Fruit fly (Drosophila melanogaster) whole organism, embryonic: Measurements from ENCODE around the gene Dic61B.

ENCODE experiments used
- Ada2b ChIP-seq: fragments of 200-800 bp; sonication (Bioruptor generic); IDR thresholded peaks from 2 replicates; pipeline ENCODE4 v1.3.6; 2022; ENCODE audit warnings: missing biosample characterization, missing genetic modification characterization
- Awh ChIP-seq: fragments of 200-800 bp; sonication (Bioruptor generic); IDR thresholded peaks from 2 replicates; pipeline ENCODE4, ENCODE4 v1.3.6; 2022; ENCODE audit warnings: missing biosample characterization, missing genetic modification characterization
- CG10543 ChIP-seq: fragments of 200-800 bp; sonication (Bioruptor generic); optimal IDR thresholded peaks from 3 replicates; lab custom pipeline; 2017; ENCODE audit warnings: missing biosample characterization, mild to moderate bottlenecking, missing genetic modification characterization, moderate library complexity
- CG10959 ChIP-seq: fragments of 200-800 bp; sonication (Bioruptor generic); IDR thresholded peaks from 2 replicates; pipeline ENCODE4 v1.3.6; 2022; ENCODE audit warnings: missing biosample characterization, missing genetic modification characterization
- CG12769 ChIP-seq: fragments of 200-800 bp; sonication (Bioruptor generic); optimal IDR thresholded peaks from 2 replicates; lab custom pipeline; 2019; ENCODE audit warnings: missing biosample characterization, mild to moderate bottlenecking, missing genetic modification characterization, moderate library complexity
- CG13424 ChIP-seq: fragments of 200-800 bp; sonication (Bioruptor generic); optimal IDR thresholded peaks from 2 replicates; lab custom pipeline; 2019; ENCODE audit warnings: missing biosample characterization, mild to moderate bottlenecking, missing genetic modification characterization, moderate library complexity
- CG13894 ChIP-seq: fragments of 200-800 bp; sonication (Bioruptor generic); optimal IDR thresholded peaks from 3 replicates; lab custom pipeline; 2018; ENCODE audit warnings: missing biosample characterization, mild to moderate bottlenecking, missing genetic modification characterization, moderate library complexity
- CG14710 ChIP-seq: fragments of 200-800 bp; sonication (Bioruptor generic); optimal IDR thresholded peaks from 3 replicates; lab custom pipeline; 2019; ENCODE audit warnings: missing biosample characterization, mild to moderate bottlenecking, missing genetic modification characterization, moderate library complexity
- CG17361 ChIP-seq: fragments of 200-800 bp; sonication (Bioruptor generic); IDR thresholded peaks from 3 replicates; pipeline ENCODE4 v1.3.6; 2022; ENCODE audit warnings: missing biosample characterization, missing genetic modification characterization
- CG18262 ChIP-seq: fragments of 200-800 bp; optimal IDR thresholded peaks from 3 replicates; lab custom pipeline; 2019; ENCODE audit warnings: missing biosample characterization, mild to moderate bottlenecking, missing genetic modification characterization, moderate library complexity
- CG2678 ChIP-seq: fragments of 200-800 bp; sonication (Bioruptor generic); optimal IDR thresholded peaks from 3 replicates; lab custom pipeline; 2019; ENCODE audit warnings: missing biosample characterization, mild to moderate bottlenecking, missing genetic modification characterization, moderate library complexity
- CG2875 ChIP-seq: fragments of 200-800 bp; sonication (Bioruptor generic); optimal IDR thresholded peaks from 2 replicates; lab custom pipeline; 2017; ENCODE audit warnings: missing biosample characterization, mild to moderate bottlenecking, missing genetic modification characterization, missing genetic modification reagents
- CG33557 ChIP-seq: fragments of 200-800 bp; sonication (Bioruptor generic); optimal IDR thresholded peaks from 2 replicates; lab custom pipeline; 2019; ENCODE audit warnings: missing biosample characterization, mild to moderate bottlenecking, missing genetic modification characterization, moderate library complexity
- CG34224 ChIP-seq: fragments of 200-800 bp; sonication (Bioruptor generic); IDR thresholded peaks from 3 replicates; pipeline ENCODE4 v1.3.6; 2022; ENCODE audit warnings: missing biosample characterization, missing genetic modification characterization; ENCODE audit not compliant: partially characterized antibody
- CG7271 ChIP-seq: fragments of 200-800 bp; sonication (Bioruptor generic); optimal IDR thresholded peaks from 2 replicates; lab custom pipeline; 2018; ENCODE audit warnings: missing biosample characterization, mild to moderate bottlenecking, missing genetic modification characterization, moderate library complexity
- CG7556 ChIP-seq: fragments of 200-800 bp; sonication (Bioruptor generic); optimal IDR thresholded peaks from 2 replicates; lab custom pipeline; 2017; ENCODE audit warnings: missing biosample characterization, mild to moderate bottlenecking, missing genetic modification characterization
- CG8388 ChIP-seq: fragments of 200-800 bp; sonication (Bioruptor generic); optimal IDR thresholded peaks from 2 replicates; lab custom pipeline; 2019; ENCODE audit warnings: missing biosample characterization, mild to moderate bottlenecking, missing genetic modification characterization, moderate library complexity
- D19A ChIP-seq: fragments of 200-800 bp; optimal IDR thresholded peaks from 3 replicates; lab custom pipeline; 2019; ENCODE audit warnings: missing biosample characterization, mild to moderate bottlenecking, missing genetic modification characterization, moderate library complexity
- Eip74EF ChIP-seq, 2 experiments: fragments of 200-800 bp in 1 of 2; fragments of >200 bp in 1 of 2; sonication (Bioruptor generic) in 1 of 2; optimal IDR thresholded peaks; 2 replicates each; lab custom pipeline; 2017 to 2019; ENCODE audit warnings: missing biosample characterization in 2 of 2, missing genetic modification characterization in 2 of 2, mild to moderate bottlenecking in 1 of 2, moderate library complexity in 1 of 2
- Hmr ChIP-seq: fragments of 200-800 bp; sonication (Bioruptor generic); optimal IDR thresholded peaks from 3 replicates; lab custom pipeline; 2017; ENCODE audit warnings: mild to moderate bottlenecking, missing biosample characterization, missing genetic modification reagents, missing genetic modification characterization
- Hr78 ChIP-seq, 2 experiments: fragments of 200-800 bp in 1 of 2; fragments of >200 bp in 1 of 2; sonication (Bioruptor generic) in 1 of 2; optimal IDR thresholded peaks; 2 replicates each; lab custom pipeline; 2017 to 2019; ENCODE audit warnings: missing biosample characterization in 2 of 2, missing genetic modification characterization in 2 of 2, mild to moderate bottlenecking in 1 of 2, moderate library complexity in 1 of 2
- MESR4 ChIP-seq: fragments of 200-800 bp; sonication (Bioruptor generic); optimal IDR thresholded peaks from 2 replicates; lab custom pipeline; 2018; ENCODE audit warnings: missing biosample characterization, mild to moderate bottlenecking, missing genetic modification characterization, moderate library complexity
- Med ChIP-seq: fragments of 200-800 bp; sonication (Bioruptor generic); peaks from one replicate; lab custom pipeline; 2016; ENCODE audit warnings: missing biosample characterization, missing genetic modification characterization, mild to moderate bottlenecking, inconsistent platforms, moderate library complexity
- Meics ChIP-seq: fragments of 200-800 bp; sonication (Bioruptor generic); optimal IDR thresholded peaks from 2 replicates; lab custom pipeline; 2017; ENCODE audit warnings: missing biosample characterization, mild to moderate bottlenecking, missing genetic modification characterization
- Oli ChIP-seq: fragments of 200-800 bp; sonication (Bioruptor generic); optimal IDR thresholded peaks from 2 replicates; lab custom pipeline; 2018; ENCODE audit warnings: missing biosample characterization, mild to moderate bottlenecking, missing genetic modification characterization, moderate library complexity
- Ptx1 ChIP-seq: fragments of 200-800 bp; sonication (Bioruptor generic); IDR thresholded peaks from 2 replicates; pipeline ENCODE4 v1.3.6; 2022; ENCODE audit warnings: missing biosample characterization, missing genetic modification characterization
- ap ChIP-seq: fragments of 200-800 bp; sonication (Bioruptor generic); IDR thresholded peaks from 2 replicates; pipeline ENCODE4 v1.3.6; 2022; ENCODE audit warnings: missing biosample characterization, missing genetic modification characterization
- bsh ChIP-seq, 2 experiments: fragments of 200-800 bp; sonication (Bioruptor generic); optimal IDR thresholded peaks; 2 replicates each; lab custom pipeline; 2017 to 2018; ENCODE audit warnings: mild to moderate bottlenecking in 2 of 2, missing biosample characterization in 2 of 2, missing genetic modification characterization in 2 of 2, moderate library complexity in 1 of 2
- caup ChIP-seq: fragments of 200-800 bp; sonication (Bioruptor generic); optimal IDR thresholded peaks from 3 replicates; lab custom pipeline; 2017; ENCODE audit warnings: missing biosample characterization, mild to moderate bottlenecking, missing genetic modification characterization, moderate library complexity; ENCODE audit not compliant: severe bottlenecking
- ci ChIP-seq: fragments of 200-800 bp; sonication (Bioruptor generic); IDR thresholded peaks from 3 replicates; pipeline ENCODE4 v1.3.6; 2022; ENCODE audit warnings: missing biosample characterization, missing genetic modification characterization
- croc ChIP-seq: fragments of 200-800 bp; sonication (Bioruptor generic); conservative IDR thresholded peaks from 3 replicates; pipeline ENCODE4 v1.3.6; 2022; ENCODE audit warnings: missing biosample characterization, missing genetic modification characterization
- crol ChIP-seq: fragments of 200-800 bp; sonication (Bioruptor generic); IDR thresholded peaks from 2 replicates; pipeline ENCODE4 v1.3.6; 2022; ENCODE audit warnings: missing biosample characterization, missing genetic modification characterization
- dmrt11E ChIP-seq: fragments of 200-800 bp; sonication (Bioruptor generic); optimal IDR thresholded peaks from 3 replicates; lab custom pipeline; 2018; ENCODE audit warnings: missing biosample characterization, mild to moderate bottlenecking, missing genetic modification characterization, moderate library complexity
- ewg ChIP-seq: fragments of 200-800 bp; sonication (Bioruptor generic); optimal IDR thresholded peaks from 3 replicates; lab custom pipeline; 2017; ENCODE audit warnings: mild to moderate bottlenecking, missing biosample characterization, missing genetic modification reagents, missing genetic modification characterization
- ftz-f1 ChIP-seq: fragments of 200-800 bp; sonication (Bioruptor generic); optimal IDR thresholded peaks from 2 replicates; lab custom pipeline; 2016; ENCODE audit warnings: missing biosample characterization, missing genetic modification characterization
- gem ChIP-seq: fragments of 200-800 bp; sonication (Bioruptor generic); optimal IDR thresholded peaks from 2 replicates; lab custom pipeline; 2019; ENCODE audit warnings: missing biosample characterization, mild to moderate bottlenecking, missing genetic modification characterization, moderate library complexity
- gsb ChIP-seq: fragments of 200-800 bp; sonication (Bioruptor generic); IDR thresholded peaks from 2 replicates; pipeline ENCODE4 v1.3.6; 2022; ENCODE audit warnings: missing biosample characterization, missing genetic modification characterization
- hth ChIP-seq: fragments of >200 bp; optimal IDR thresholded peaks from 2 replicates; lab custom pipeline; 2017; ENCODE audit warnings: inconsistent platforms
- kay ChIP-seq: fragments of 200-800 bp; sonication (Bioruptor generic); optimal IDR thresholded peaks from 2 replicates; lab custom pipeline; 2016; ENCODE audit warnings: missing biosample characterization, missing genetic modification characterization
- lola ChIP-seq, 3 experiments: fragments of >200 bp in 2 of 3; fragments of 200-800 bp in 1 of 3; sonication (Bioruptor generic) in 1 of 3; optimal IDR thresholded peaks; 2 replicates each; lab custom pipeline; 2017 to 2019; ENCODE audit warnings: missing biosample characterization in 3 of 3, missing genetic modification characterization in 3 of 3, mild to moderate bottlenecking in 1 of 3, moderate library complexity in 1 of 3
- mld ChIP-seq: fragments of 200-800 bp; sonication (Bioruptor generic); IDR thresholded peaks from 3 replicates; pipeline ENCODE4 v1.3.6; 2022; ENCODE audit warnings: missing biosample characterization, missing genetic modification characterization; ENCODE audit not compliant: partially characterized antibody
- nau ChIP-seq: fragments of 200-800 bp; sonication (Bioruptor generic); optimal IDR thresholded peaks from 3 replicates; lab custom pipeline; 2017; ENCODE audit warnings: missing biosample characterization, mild to moderate bottlenecking, missing genetic modification characterization, missing genetic modification reagents
- nmo ChIP-seq: fragments of 200-800 bp; sonication (Bioruptor generic); optimal IDR thresholded peaks from 2 replicates; lab custom pipeline; 2018; ENCODE audit warnings: missing biosample characterization, mild to moderate bottlenecking, missing genetic modification characterization, moderate library complexity
- sd ChIP-seq: fragments of 200-800 bp; sonication (Bioruptor generic); optimal IDR thresholded peaks from 3 replicates; lab custom pipeline; 2018; ENCODE audit warnings: missing biosample characterization, mild to moderate bottlenecking, missing genetic modification characterization, moderate library complexity
- sim ChIP-seq: fragments of 200-800 bp; sonication (Bioruptor generic); IDR thresholded peaks from 2 replicates; pipeline ENCODE4 v1.3.6; 2022; ENCODE audit warnings: missing biosample characterization, missing genetic modification characterization
- ttk ChIP-seq: fragments of 200-800 bp; sonication (Bioruptor generic); IDR thresholded peaks from 2 replicates; pipeline ENCODE4 v2.1.2; 2022; ENCODE audit warnings: missing biosample characterization, missing genetic modification characterization
- zen2 ChIP-seq: fragments of 200-800 bp; sonication (Bioruptor generic); IDR thresholded peaks from 3 replicates; pipeline ENCODE4 v1.3.6; 2022; ENCODE audit warnings: missing biosample characterization, missing genetic modification characterization; ENCODE audit not compliant: partially characterized antibody
- zf30C ChIP-seq: fragments of 200-800 bp; sonication (Bioruptor generic); optimal IDR thresholded peaks from 3 replicates; lab custom pipeline; 2018; ENCODE audit warnings: missing biosample characterization, mild to moderate bottlenecking, missing genetic modification characterization

Dic61B gene

DNA sequence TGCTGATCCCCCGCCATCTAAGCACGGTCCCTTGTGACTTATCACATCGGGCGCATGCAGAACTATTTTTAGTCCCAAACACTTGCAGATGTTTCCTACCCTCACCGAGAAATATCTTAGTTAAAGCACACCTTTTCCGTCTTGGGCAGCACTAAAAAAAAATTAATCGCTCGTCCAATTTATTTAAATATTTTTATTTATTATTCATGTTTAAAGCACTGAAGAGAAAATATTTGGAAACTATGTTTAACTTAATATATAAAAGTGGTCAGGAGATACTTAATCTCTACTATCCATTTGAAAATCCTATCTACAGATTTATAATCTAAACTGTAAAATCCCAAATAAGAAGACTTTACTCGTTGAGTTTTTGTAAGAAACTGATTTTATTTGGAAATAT is 42.5 kb downstream of the Dic61B start (continued):
- peak; percentile 70 for TF ChIP-seq dmrt11E (tag; lab: Kevin White, UChicago)
- TF ChIP-seq Awh (GFP tag; lab: Robert Waterston, UW): peak; percentile 16; the same call in 1 of the 2 replicates
- TF ChIP-seq CG10959: no peak
- TF ChIP-seq CG7556: peak; percentile 6
- peak; percentile 59 for TF ChIP-seq CG8388 (GFP tag; lab: Kevin White, UChicago)
- peak in 1 of 2 experiments; percentile 80 for TF ChIP-seq bsh (GFP tag; optimal IDR thresholded peaks at IDR 0.05; lab: Kevin White, UChicago)
- TF ChIP-seq Ptx1: peak; percentile 35; the same call in 1 of the 2 replicates
- peak; percentile 75 for TF ChIP-seq CG18262 (tag; lab: Kevin White, UChicago)
- peak; percentile 16 for TF ChIP-seq CG2875 (GFP tag; lab: Kevin White, UChicago)
- no peak for TF ChIP-seq CG34224 (GFP tag; lab: Robert Waterston, UW)
- TF ChIP-seq CG7271 (tag; lab: Kevin White, UChicago): no peak
- TF ChIP-seq zf30C: peak; percentile 7
- TF ChIP-seq CG17361: peak; percentile 63
- TF ChIP-seq Hmr (GFP tag; lab: Kevin White, UChicago): peak; percentile 13
- TF ChIP-seq Meics (GFP tag; lab: Kevin White, UChicago): peak; percentile 10
- peak; percentile 19; the same call in 1 of the 3 replicates for TF ChIP-seq croc (GFP tag; lab: Robert Waterston, UW)
- no peak for TF ChIP-seq mld (GFP tag; lab: Robert Waterston, UW)
- peak; percentile 58 for TF ChIP-seq CG13424 (tag; lab: Kevin White, UChicago)
- peak; percentile 83 for TF ChIP-seq gem
- peak; percentile 33 for TF ChIP-seq Oli (tag; lab: Kevin White, UChicago)
- peak; percentile 27 for TF ChIP-seq CG33557
- TF ChIP-seq ttk (GFP tag; lab: Robert Waterston, UW): peak; percentile 16; the same call in 1 of the 2 replicates

DNA sequence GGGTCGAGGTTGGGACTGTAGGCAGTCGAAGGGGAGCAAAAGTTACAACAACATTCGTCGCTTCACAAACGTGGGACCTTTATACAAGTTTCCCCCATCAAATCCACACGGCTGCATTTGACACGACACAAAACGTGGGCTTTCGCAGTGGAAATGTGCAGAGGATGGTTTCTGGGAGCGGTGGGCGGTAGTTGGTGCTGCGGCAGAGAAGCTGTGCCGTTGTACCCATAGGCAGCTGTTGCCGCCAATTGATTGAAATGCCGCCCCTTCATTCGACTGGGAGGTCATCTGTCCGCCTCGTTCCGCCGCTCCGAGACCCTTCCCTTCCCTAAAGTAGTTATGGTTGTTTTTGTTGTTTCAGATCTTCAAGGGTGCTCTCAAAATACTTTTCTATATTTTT is 43.3 kb downstream of the Dic61B start:
- TF ChIP-seq ap (GFP tag; lab: Robert Waterston, UW) (peak; percentile 4; the same call in 1 of the 2 replicates), Med (GFP tag; lab: Kevin White, UChicago) (peak; percentile 6), CG12769 (peak; percentile 59), Ptx1 (no peak), ftz-f1 (GFP tag; lab: Kevin White, UChicago) (peak; percentile 65), ci (GFP tag; lab: Robert Waterston, UW) (0 out of 3 replicates have a peak, but pooled peaks have one; percentile 41), nau (GFP tag; lab: Kevin White, UChicago) (peak; percentile 66), sd (tag; lab: Kevin White, UChicago) (peak; percentile 4), CG2678 (no peak), nmo (GFP tag; lab: Kevin White, UChicago) (no peak), CG10543 (GFP tag; lab: Kevin White, UChicago) (peak; percentile 28), crol (peak; percentile 69), gsb (no peak), kay (no peak), sim (GFP tag; lab: Robert Waterston, UW) (no peak), Hr78 (GFP tag; optimal IDR thresholded peaks at IDR 0.05; lab: Kevin White, UChicago) (peak in 1 of 2 experiments; percentile 55), D19A (tag; lab: Kevin White, UChicago) (peak; percentile 27), CG14710 (no peak), caup (GFP tag; lab: Kevin White, UChicago) (no peak), CG13894 (tag; lab: Kevin White, UChicago) (no peak), ttk (GFP tag; lab: Robert Waterston, UW) (0 out of 2 replicates have a peak, but pooled peaks have one; percentile 7), ewg (no peak), MESR4 (GFP tag; lab: Kevin White, UChicago) (no peak), Eip74EF (GFP tag; optimal IDR thresholded peaks at IDR 0.05; lab: Kevin White, UChicago) (no peak), hth (lab: Kevin White, UChicago) (no peak), lola (GFP tag; optimal IDR thresholded peaks at IDR 0.05; lab: Kevin White, UChicago) (no peak), Ada2b (no peak), zen2 (GFP tag; lab: Robert Waterston, UW) (no peak)
